Worm (Caenorhabditis elegans): ENCODE data around the gene msp-45.
A peak's percentile ranks its signal among the peaks of the same experiment; 100 is the strongest.

The msp-45 gene

ce11 chrII:5200987-5201582 lies 44.2 kb upstream of the msp-45 start (continued):
- no peak for TF ChIP-seq egl-13 (tag; optimal IDR thresholded peaks at IDR 0.05)
- TF ChIP-seq snpc-4 (tag; optimal IDR thresholded peaks at IDR 0.05): peak; percentile 38
- TF ChIP-seq mep-1 (tag; optimal IDR thresholded peaks at IDR 0.05): peak; percentile 41
- no peak for TF ChIP-seq C04F5.9 (tag; optimal IDR thresholded peaks at IDR 0.05)
- TF ChIP-seq nhr-84 (tag; optimal IDR thresholded peaks at IDR 0.05): no peak
- TF ChIP-seq ceh-88 (GFP tag; IDR thresholded peaks at IDR 0.05): no peak
- TF ChIP-seq aly-2 (tag; optimal IDR thresholded peaks at IDR 0.05): no peak
- peak; percentile 85 for TF ChIP-seq lin-14 (GFP tag; optimal IDR thresholded peaks at IDR 0.05)
- TF ChIP-seq lir-3 (tag; optimal IDR thresholded peaks at IDR 0.05; ENCODE audit: poor library complexity): no peak
- TF ChIP-seq fos-1 (tag; optimal IDR thresholded peaks at IDR 0.05): no peak
- peak; percentile 20; the same call in 1 of the 2 replicates for TF ChIP-seq nhr-19 (GFP tag; conservative IDR thresholded peaks at IDR 0.05)
- TF ChIP-seq aha-1 (tag; optimal IDR thresholded peaks at IDR 0.05): no peak
- TF ChIP-seq snu-23 (GFP tag; optimal IDR thresholded peaks at IDR 0.05): peak; percentile 70
- TF ChIP-seq xbp-1 (tag; optimal IDR thresholded peaks at IDR 0.05): no peak
- no peak for TF ChIP-seq fkh-4 (tag; optimal IDR thresholded peaks at IDR 0.05; ENCODE audit: borderline replicate concordance)
- no peak for TF ChIP-seq lin-15B (tag; optimal IDR thresholded peaks at IDR 0.05)
- TF ChIP-seq lin-39 (tag; optimal IDR thresholded peaks at IDR 0.05): no peak
- TF ChIP-seq mab-9 (GFP tag; IDR thresholded peaks at IDR 0.05): no peak
- TF ChIP-seq efl-3 (GFP tag; optimal IDR thresholded peaks at IDR 0.05): no peak
- TF ChIP-seq rnt-1 (tag; optimal IDR thresholded peaks at IDR 0.05): peak; percentile 48
- TF ChIP-seq ceh-63 (GFP tag; optimal IDR thresholded peaks at IDR 0.05): no peak
- peak; percentile 40 for TF ChIP-seq unc-86 (tag; optimal IDR thresholded peaks at IDR 0.05)
- TF ChIP-seq nhr-90 (tag; optimal IDR thresholded peaks at IDR 0.05; ENCODE audit: poor library complexity): no peak

- TF ChIP-seq snpc-4 (tag; optimal IDR thresholded peaks at IDR 0.05) (peak; percentile 96), nhr-71 (tag; optimal IDR thresholded peaks at IDR 0.05) (peak; percentile 44), efl-1 (optimal IDR thresholded peaks at IDR 0.05) (peak in 1 of 2 experiments; percentile 25), efl-1 (GFP tag; optimal IDR thresholded peaks at IDR 0.05 in 1 of 2) (peak in 1 of 2 experiments; percentile 14), nhr-85 (tag) (peak; percentile 27), swsn-7 (tag; optimal IDR thresholded peaks at IDR 0.05) (peak; percentile 12), nhr-19 (GFP tag; conservative IDR thresholded peaks at IDR 0.05) (peak; percentile 62), rnt-1 (tag; optimal IDR thresholded peaks at IDR 0.05) (peak; percentile 39)
Observed at ce11 chrII:5200205-5200604, 43.3 kb upstream of the msp-45 start.

- TF ChIP-seq ceh-90 (tag; optimal IDR thresholded peaks at IDR 0.05): no peak
- no peak for TF ChIP-seq unc-30 (tag; optimal IDR thresholded peaks at IDR 0.05)
- TF ChIP-seq ztf-4 (tag; optimal IDR thresholded peaks at IDR 0.05): no peak
- TF ChIP-seq nhr-12 (tag; optimal IDR thresholded peaks at IDR 0.05): no peak
- TF ChIP-seq zip-4 (GFP tag; optimal IDR thresholded peaks at IDR 0.05): no peak
- no peak for TF ChIP-seq nhr-76 (tag; optimal IDR thresholded peaks at IDR 0.05)
- no peak for TF ChIP-seq mep-1 (tag; optimal IDR thresholded peaks at IDR 0.05)
- TF ChIP-seq isw-1 (GFP tag; IDR thresholded peaks at IDR 0.05): no peak
- TF ChIP-seq nhr-11 (tag; optimal IDR thresholded peaks at IDR 0.05): no peak
- no peak for TF ChIP-seq hpl-2 (GFP tag; optimal IDR thresholded peaks at IDR 0.05)
- no peak for TF ChIP-seq ceh-8 (GFP tag; optimal IDR thresholded peaks at IDR 0.05)
- TF ChIP-seq mdl-1 (tag; optimal IDR thresholded peaks at IDR 0.05): no peak
- no peak for TF ChIP-seq pag-3 (tag; optimal IDR thresholded peaks at IDR 0.05; ENCODE audit: borderline replicate concordance, insufficient read depth)
- TF ChIP-seq ama-1 (optimal IDR thresholded peaks at IDR 0.05): no peak
- no peak for TF ChIP-seq nhr-47 (tag; optimal IDR thresholded peaks at IDR 0.05)
- no peak for TF ChIP-seq elt-2 (tag; optimal IDR thresholded peaks at IDR 0.05)
Observed at ce11 chrII:5199497-5199896, 42.6 kb upstream of the msp-45 start, which contains the start of gene msp-50. TSS of gene msp-50 (plus strand) at chrII:5199797.

Data from whole organism, L1 larva.